Worm (Caenorhabditis elegans): Measurements from ENCODE around the gene col-3.

Gene col-3

DNA sequence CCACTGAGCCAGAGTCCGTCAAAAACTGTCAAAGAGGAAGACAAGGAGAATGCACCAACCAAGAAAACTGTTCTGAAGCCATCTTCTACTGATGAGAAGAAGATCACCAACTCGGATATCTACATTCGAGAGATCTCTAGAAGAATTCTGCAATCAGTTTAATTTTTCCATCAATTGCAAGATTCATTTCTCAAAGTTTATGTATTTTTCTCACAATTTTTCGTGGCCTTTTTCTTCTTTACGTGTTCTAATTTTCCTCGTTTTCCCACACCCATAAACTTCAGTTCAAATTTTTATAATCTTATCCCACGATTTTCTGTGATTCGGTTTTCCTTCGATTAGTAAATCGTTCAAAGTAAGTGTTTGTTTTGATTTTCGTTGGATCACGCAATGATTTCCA, 49.3 kb downstream of the col-3 start, which contains the start of gene hdl-2:
hdl-2 (plus strand) TSS at position 301 of the 400 bp plus-strand sequence.
- TF ChIP-seq unc-62 (GFP tag; optimal IDR thresholded peaks at IDR 0.05 in 1 of 2) (peak in 1 of 2 experiments; percentile 23), unc-62 (tag; optimal IDR thresholded peaks at IDR 0.05) (no peak), hlh-11 (tag; optimal IDR thresholded peaks at IDR 0.05) (no peak)
